Worm (Caenorhabditis elegans) whole organism, L2 larva: ENCODE measurements around the gene ser-4.

ENCODE experiments used
- blmp-1 ChIP-seq: sonication (generic microtip); optimal IDR thresholded peaks from 2 replicates; lab custom pipeline; 2017; ENCODE audit warnings: missing genetic modification characterization, mild to moderate bottlenecking, missing compliant biosample characterization, antibody characterized with exemption, moderate library complexity; ENCODE audit not compliant: insufficient read depth
- lin-13 ChIP-seq: fragments of 150-350 bp; optimal IDR thresholded peaks from 2 replicates; lab custom pipeline; 2014; ENCODE audit warnings: missing biosample characterization, missing genetic modification reagents, missing genetic modification characterization
- nhr-23 ChIP-seq: fragments of 150-350 bp; optimal IDR thresholded peaks from 2 replicates; lab custom pipeline; 2014; ENCODE audit warnings: missing biosample characterization, missing genetic modification reagents, missing genetic modification characterization
- unc-62 ChIP-seq: fragments of 150-350 bp; optimal IDR thresholded peaks from 2 replicates; lab custom pipeline; 2014; ENCODE audit warnings: missing biosample characterization, missing genetic modification reagents, missing genetic modification characterization

ce11 chrIII:1705331-1705730, 27.6 kb downstream of the ser-4 start:
- no peak for TF ChIP-seq unc-62 (GFP tag; lab: Kevin White, UChicago)
- TF ChIP-seq blmp-1, result no peak
- TF ChIP-seq lin-13, result no peak
- TF ChIP-seq nhr-23 (tag; lab: Kevin White, UChicago), result no peak
